Worm (Caenorhabditis elegans) whole organism, dauer: Measurements from ENCODE around the gene Y47D7A.15.

Experiments used
- unc-62 ChIP-seq: sonication (generic microtip); optimal IDR thresholded peaks from 2 replicates; lab custom pipeline; 2017; ENCODE audit warnings: missing biosample characterization, missing genetic modification reagents, missing genetic modification characterization

The Y47D7A.15 gene

ce11 chrV:4421475-4421874 is 11.5 kb downstream of the Y47D7A.15 start, which contains the start of gene skr-14:
TSS of gene skr-14 (minus strand) at chrV:4421575.
- no peak for TF ChIP-seq unc-62

ce11 chrV:4419767-4420322 is 13.1 kb downstream of the Y47D7A.15 start, which contains the start of the genes Y47D7A.7 and Y47D7A.2:
TSS of gene Y47D7A.7 (minus strand) at chrV:4419867.
TSS of gene Y47D7A.2 (plus strand) at chrV:4420272.
- no peak for TF ChIP-seq unc-62

- TF ChIP-seq unc-62 = no peak
These were observed 14.9 kb downstream of the Y47D7A.15 start, which contains the start of gene Y47D7A.6 for ce11 chrV:4418116-4418515. TSS of gene Y47D7A.6 (minus strand) at chrV:4418216.

DNA sequence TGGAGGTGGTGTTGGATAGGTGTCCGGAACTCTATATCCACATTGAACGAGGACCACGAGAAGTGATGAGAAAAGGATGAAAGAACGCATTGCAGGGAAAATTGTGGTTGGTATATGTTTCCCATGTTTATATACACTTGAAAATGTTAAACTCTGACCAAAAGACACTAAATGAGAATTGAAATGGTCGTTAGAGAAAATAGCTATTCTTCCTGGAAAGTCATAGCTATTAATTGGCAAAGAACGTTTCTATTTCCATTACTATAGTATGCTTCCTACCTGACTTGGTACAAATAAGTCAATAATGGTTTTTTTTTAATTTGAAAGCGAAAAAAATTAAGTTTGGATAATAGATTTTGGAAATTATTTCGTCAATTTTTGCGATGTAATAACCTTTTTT is 16.3 kb downstream of the Y47D7A.15 start, which contains the start of gene Y47D7A.18:
Gene Y47D7A.18, minus strand, starts transcription at position 101 of the 400 bp plus-strand sequence.
- TF ChIP-seq unc-62 = no peak

DNA sequence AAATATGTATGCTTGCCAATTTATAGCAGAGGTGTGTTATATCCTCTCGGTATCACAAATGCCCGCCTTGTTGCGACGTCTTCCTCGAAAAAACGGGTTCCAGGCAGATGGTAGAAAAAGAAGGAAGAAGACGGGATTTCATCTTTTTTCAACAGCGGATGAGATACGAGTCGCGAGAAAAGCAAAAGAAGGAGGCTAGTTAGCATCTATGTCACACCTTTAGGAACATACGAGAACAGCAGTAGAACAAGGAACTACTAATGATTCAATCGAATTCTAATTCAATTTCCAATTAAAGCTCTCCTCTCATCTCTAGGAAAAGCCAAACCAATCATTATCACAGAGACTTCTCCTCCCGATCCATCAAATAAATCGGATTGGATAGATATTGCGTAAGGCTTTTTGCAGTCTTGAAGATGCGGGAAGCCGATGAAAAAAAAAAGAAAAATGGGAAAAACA is 18.3 kb downstream of the Y47D7A.15 start, which contains the start of gene grl-5:
Gene grl-5, minus strand, starts transcription at position 51 of the 459 bp plus-strand sequence.
- no peak for TF ChIP-seq unc-62

ce11 chrV:4411714-4412113 is 21.3 kb downstream of the Y47D7A.15 start, which contains the start of gene Y47D7A.17:
TSS of gene Y47D7A.17 (minus strand) at chrV:4411814.
- TF ChIP-seq unc-62 = no peak

- TF ChIP-seq unc-62 = no peak
These were observed 22.3 kb downstream of the Y47D7A.15 start, which contains the start of gene Y47D7A.3 for ce11 chrV:4410643-4411042. TSS of gene Y47D7A.3 (plus strand) at chrV:4410943.

- TF ChIP-seq unc-62 = no peak
These were observed 25.5 kb downstream of the Y47D7A.15 start, which contains the start of gene nhr-118 for ce11 chrV:4407519-4407918. TSS of gene nhr-118 (plus strand) at chrV:4407819.

DNA sequence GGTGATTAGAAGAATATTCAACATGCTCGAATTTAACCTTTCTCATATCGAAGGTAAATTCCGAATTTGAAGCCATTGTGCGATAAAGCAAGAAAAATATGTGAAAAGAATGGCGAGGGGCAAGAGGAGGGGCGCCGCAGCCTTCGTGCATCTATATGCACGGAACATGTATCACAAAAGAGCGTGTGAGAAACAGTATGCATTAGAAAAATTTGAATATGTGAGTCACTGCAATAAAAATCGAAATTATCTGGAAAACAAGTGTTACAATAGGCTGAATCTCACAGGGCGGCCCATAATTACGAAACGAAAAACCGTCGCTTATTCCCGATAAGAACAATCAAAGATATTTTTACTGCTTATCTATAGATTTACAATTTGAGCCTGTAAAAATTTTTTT is 31.1 kb downstream of the Y47D7A.15 start, which contains the start of gene F13A2.5:
Gene F13A2.5, minus strand, starts transcription at position 101 of the 400 bp plus-strand sequence.
- TF ChIP-seq unc-62 = no peak

- TF ChIP-seq unc-62 = no peak
These were observed 32.9 kb downstream of the Y47D7A.15 start, which contains the start of gene F13A2.4 for ce11 chrV:4400118-4400517. TSS of gene F13A2.4 (minus strand) at chrV:4400218.

DNA sequence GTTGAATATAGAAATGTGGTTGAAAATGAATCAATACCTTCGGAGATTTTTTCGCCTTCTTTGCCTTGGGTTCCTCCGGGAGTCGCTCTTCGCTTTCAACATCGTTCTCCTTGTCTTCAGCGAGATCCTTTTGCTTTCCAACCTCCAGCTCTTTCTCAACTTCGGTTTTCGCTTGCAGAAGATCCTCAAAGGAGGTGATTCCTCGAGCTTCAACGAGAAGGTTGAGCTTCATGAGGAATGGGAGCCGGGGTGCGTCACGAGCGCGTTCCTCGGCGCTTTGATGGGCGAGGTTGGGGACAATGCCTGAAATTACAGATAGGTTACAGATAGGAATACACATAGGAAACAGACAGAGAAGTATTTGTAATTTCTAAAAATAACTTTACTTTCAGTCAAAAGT is 34.1 kb downstream of the Y47D7A.15 start:
- TF ChIP-seq unc-62 = no peak

ce11 chrV:4398127-4398526 is 34.9 kb downstream of the Y47D7A.15 start:
- TF ChIP-seq unc-62 = no peak

- TF ChIP-seq unc-62 = no peak
These were observed 36.7 kb downstream of the Y47D7A.15 start, which contains the start of gene F13A2.3 for ce11 chrV:4396257-4396656. TSS of gene F13A2.3 (minus strand) at chrV:4396357.

DNA sequence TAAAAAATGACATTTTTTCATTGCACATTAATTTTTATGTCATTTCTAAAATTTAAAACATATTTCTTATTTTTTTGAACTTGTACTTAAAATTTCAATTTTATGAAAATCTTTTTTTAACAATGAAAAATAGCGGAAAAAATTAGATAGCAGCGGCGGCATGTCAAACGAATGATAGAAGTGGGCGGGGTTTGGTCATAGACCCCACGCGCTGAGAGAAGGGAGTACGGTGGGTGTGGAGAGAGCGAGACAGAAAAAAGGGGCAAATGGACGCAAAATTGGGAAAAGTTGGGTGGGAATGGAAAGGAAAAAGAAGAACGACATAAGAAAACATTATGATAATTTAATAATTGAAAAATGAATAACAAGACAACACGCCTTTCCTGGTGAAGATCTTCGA is 45.1 kb downstream of the Y47D7A.15 start:
- TF ChIP-seq unc-62 = no peak

- TF ChIP-seq unc-62 = no peak
These were observed 45.6 kb downstream of the Y47D7A.15 start, which contains the start of gene F13A2.9 for ce11 chrV:4387402-4387801. TSS of gene F13A2.9 (minus strand) at chrV:4387502.

ce11 chrV:4386173-4386572 is 46.8 kb downstream of the Y47D7A.15 start, which contains the start of gene F13A2.10:
TSS of gene F13A2.10 (minus strand) at chrV:4386273.
- TF ChIP-seq unc-62 = no peak

DNA sequence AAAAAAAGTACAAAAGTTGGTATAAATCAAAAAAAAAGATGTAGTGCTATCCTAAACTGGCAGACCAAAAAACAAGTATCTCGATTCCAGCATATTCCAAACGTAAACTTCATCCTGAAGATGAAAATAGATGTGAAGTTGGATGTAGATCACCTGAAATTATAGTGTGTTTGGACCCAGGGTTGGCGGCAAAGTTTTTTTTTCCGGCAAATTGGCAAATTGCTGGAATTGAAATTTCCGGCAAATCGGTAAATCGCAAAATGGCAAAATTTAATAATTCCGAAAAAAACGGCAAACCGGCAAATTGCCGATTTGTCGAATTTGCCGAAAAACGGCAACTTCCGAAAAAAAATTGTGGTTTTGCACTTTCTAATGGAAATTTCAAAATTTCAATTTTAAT is 48.5 kb downstream of the Y47D7A.15 start, which contains the start of gene F13A2.2:
Gene F13A2.2, minus strand, starts transcription at position 101 of the 400 bp plus-strand sequence.
- TF ChIP-seq unc-62 = no peak

DNA sequence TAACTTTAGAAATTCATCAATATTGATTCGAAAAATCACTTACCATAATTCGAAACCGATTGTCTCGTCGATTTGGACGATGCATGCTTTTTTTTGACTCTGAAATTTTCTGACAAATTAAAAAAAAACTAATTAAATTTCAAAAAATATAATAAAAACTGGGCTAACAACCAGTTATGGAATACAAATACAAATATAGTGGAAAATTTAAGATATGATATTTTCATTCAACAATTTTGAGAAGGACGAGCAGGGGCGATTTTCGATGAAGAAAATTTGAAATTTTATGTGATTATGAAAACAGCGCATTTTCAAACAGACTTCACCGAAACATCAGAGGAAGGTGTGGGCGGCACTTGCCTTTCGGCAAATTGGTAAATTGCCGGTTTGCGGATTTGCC is 50.7 kb downstream of the Y47D7A.15 start, which contains the start of gene F13A2.1:
Gene F13A2.1, minus strand, starts transcription at position 101 of the 400 bp plus-strand sequence.
- TF ChIP-seq unc-62 = no peak
